Worm (Caenorhabditis elegans) whole organism, L3 larva: Measurements from ENCODE around the gene srw-20.

Source experiments
- R02D3.7 ChIP-seq: fragments of 150-350 bp; optimal IDR thresholded peaks from 2 replicates; lab custom pipeline; 2014; ENCODE audit warnings: missing biosample characterization, missing genetic modification characterization
- aly-2 ChIP-seq: fragments of 150-350 bp; optimal IDR thresholded peaks from 2 replicates; lab custom pipeline; 2014; ENCODE audit warnings: missing biosample characterization, missing genetic modification characterization
- ceh-16 ChIP-seq: sonication (generic microtip); optimal IDR thresholded peaks from 2 replicates; lab custom pipeline; 2017; ENCODE audit warnings: missing biosample characterization, missing genetic modification characterization
- ceh-28 ChIP-seq: fragments of 150-350 bp; optimal IDR thresholded peaks from 2 replicates; lab custom pipeline; 2014; ENCODE audit warnings: missing biosample characterization, missing genetic modification reagents, missing genetic modification characterization
- ceh-9 ChIP-seq: sonication (generic microtip); optimal IDR thresholded peaks from 2 replicates; lab custom pipeline; 2018; ENCODE audit warnings: missing biosample characterization, missing genetic modification characterization
- daf-12 ChIP-seq: fragments of 150-350 bp; optimal IDR thresholded peaks from 2 replicates; lab custom pipeline; 2014; ENCODE audit warnings: missing biosample characterization, missing genetic modification reagents, missing genetic modification characterization
- egl-27 ChIP-seq: sonication (generic microtip); optimal IDR thresholded peaks from 4 replicates; lab custom pipeline; 2017; ENCODE audit warnings: missing biosample characterization, missing genetic modification reagents, missing genetic modification characterization
- egl-5 ChIP-seq: fragments of 150-350 bp; optimal IDR thresholded peaks from 2 replicates; lab custom pipeline; 2017; ENCODE audit warnings: missing biosample characterization, missing genetic modification reagents, missing genetic modification characterization, inconsistent platforms
- elt-3 ChIP-seq, 3 experiments: fragments of 150-350 bp in 1 of 3; sonication (generic microtip) in 2 of 3; optimal IDR thresholded peaks; 2 replicates in 2 of 3; 4 replicates in 1 of 3; lab custom pipeline; 2014 to 2017; ENCODE audit warnings: missing biosample characterization in 3 of 3, missing genetic modification characterization in 3 of 3
- eor-1 ChIP-seq, 2 experiments: fragments of 150-350 bp; optimal IDR thresholded peaks; 2 replicates each; lab custom pipeline; 2014 to 2018; ENCODE audit warnings: missing biosample characterization in 2 of 2, missing genetic modification characterization in 2 of 2
- fkh-10 ChIP-seq: sonication (generic microtip); optimal IDR thresholded peaks from 2 replicates; lab custom pipeline; 2017; ENCODE audit warnings: missing biosample characterization, missing genetic modification reagents, missing genetic modification characterization
- fkh-2 ChIP-seq: fragments of 150-350 bp; optimal IDR thresholded peaks from 2 replicates; lab custom pipeline; 2014; ENCODE audit warnings: missing biosample characterization, missing genetic modification reagents, missing genetic modification characterization
- hmg-11 ChIP-seq: sonication (generic microtip); optimal IDR thresholded peaks from 2 replicates; lab custom pipeline; 2016; ENCODE audit warnings: missing genetic modification characterization, missing compliant biosample characterization
- jun-1 ChIP-seq: fragments of 150-350 bp; optimal IDR thresholded peaks from 2 replicates; lab custom pipeline; 2014; ENCODE audit warnings: missing biosample characterization, missing genetic modification reagents, missing genetic modification characterization
- lin-15B ChIP-seq: fragments of 150-350 bp; optimal IDR thresholded peaks from 2 replicates; lab custom pipeline; 2014; ENCODE audit warnings: missing biosample characterization, missing genetic modification characterization
- lin-39 ChIP-seq: fragments of 150-350 bp; optimal IDR thresholded peaks from 2 replicates; lab custom pipeline; 2018; ENCODE audit warnings: missing biosample characterization, missing genetic modification reagents, missing genetic modification characterization
- lsy-12 ChIP-seq: sonication (generic microtip); optimal IDR thresholded peaks from 2 replicates; lab custom pipeline; 2016; ENCODE audit warnings: mild to moderate bottlenecking, missing genetic modification characterization, missing compliant biosample characterization
- mdl-1 ChIP-seq: fragments of 150-350 bp; optimal IDR thresholded peaks from 2 replicates; lab custom pipeline; 2014; ENCODE audit warnings: missing biosample characterization, missing genetic modification characterization
- nfya-1 ChIP-seq: sonication (generic microtip); optimal IDR thresholded peaks from 2 replicates; lab custom pipeline; 2017; ENCODE audit warnings: missing genetic modification characterization, mild to moderate bottlenecking, missing compliant biosample characterization, antibody characterized with exemption, moderate library complexity; ENCODE audit not compliant: insufficient read depth
- nhr-11 ChIP-seq: fragments of 150-350 bp; optimal IDR thresholded peaks from 2 replicates; lab custom pipeline; 2014; ENCODE audit warnings: missing biosample characterization, missing genetic modification characterization
- nhr-12 ChIP-seq: fragments of 150-350 bp; optimal IDR thresholded peaks from 2 replicates; lab custom pipeline; 2014; ENCODE audit warnings: missing biosample characterization, missing genetic modification characterization
- nhr-23 ChIP-seq: fragments of 150-350 bp; optimal IDR thresholded peaks from 2 replicates; lab custom pipeline; 2014; ENCODE audit warnings: missing biosample characterization, missing genetic modification reagents, missing genetic modification characterization
- nhr-237 ChIP-seq: fragments of 150-350 bp; optimal IDR thresholded peaks from 2 replicates; lab custom pipeline; 2014; ENCODE audit warnings: missing biosample characterization, missing genetic modification characterization
- nhr-28 ChIP-seq: fragments of 150-350 bp; optimal IDR thresholded peaks from 2 replicates; lab custom pipeline; 2014; ENCODE audit warnings: missing biosample characterization, missing genetic modification characterization
- nhr-43 ChIP-seq: sonication (generic microtip); optimal IDR thresholded peaks from 2 replicates; lab custom pipeline; 2016; ENCODE audit warnings: mild to moderate bottlenecking, missing genetic modification characterization, missing compliant biosample characterization; ENCODE audit not compliant: poor library complexity, severe bottlenecking
- nhr-67 ChIP-seq: fragments of 150-350 bp; optimal IDR thresholded peaks from 2 replicates; lab custom pipeline; 2014; ENCODE audit warnings: missing biosample characterization, missing genetic modification characterization
- nhr-76 ChIP-seq: fragments of 150-350 bp; sonication (generic microtip); optimal IDR thresholded peaks from 5 replicates; lab custom pipeline; 2014; ENCODE audit warnings: missing biosample characterization, missing genetic modification characterization
- nhr-77 ChIP-seq: fragments of 150-350 bp; optimal IDR thresholded peaks from 2 replicates; lab custom pipeline; 2014; ENCODE audit warnings: missing biosample characterization, missing genetic modification characterization
- pha-4 ChIP-seq: fragments of 150-350 bp; optimal IDR thresholded peaks from 2 replicates; lab custom pipeline; 2014; ENCODE audit warnings: missing biosample characterization, missing genetic modification reagents, missing genetic modification characterization
- pqm-1 ChIP-seq: fragments of 150-350 bp; optimal IDR thresholded peaks from 2 replicates; lab custom pipeline; 2017; ENCODE audit warnings: missing biosample characterization, missing genetic modification characterization, inconsistent platforms
- sea-2 ChIP-seq: fragments of 150-350 bp; sonication (generic microtip); optimal IDR thresholded peaks from 4 replicates; lab custom pipeline; 2014; ENCODE audit warnings: missing biosample characterization, missing genetic modification reagents, missing genetic modification characterization
- skn-1 ChIP-seq: fragments of 150-350 bp; optimal IDR thresholded peaks from 2 replicates; lab custom pipeline; 2014; ENCODE audit warnings: missing biosample characterization, missing genetic modification characterization
- tbx-2 ChIP-seq: sonication (generic microtip); optimal IDR thresholded peaks from 2 replicates; lab custom pipeline; 2016; ENCODE audit warnings: mild to moderate bottlenecking, missing genetic modification characterization, missing compliant biosample characterization
- unc-39 ChIP-seq: sonication (generic microtip); optimal IDR thresholded peaks from 4 replicates; lab custom pipeline; 2017; ENCODE audit warnings: missing biosample characterization, missing genetic modification characterization
- unc-62 ChIP-seq: fragments of 150-350 bp; sonication (generic microtip); optimal IDR thresholded peaks from 4 replicates; lab custom pipeline; 2014; ENCODE audit warnings: missing biosample characterization, missing genetic modification reagents, missing genetic modification characterization
- zag-1 ChIP-seq: fragments of 150-350 bp; optimal IDR thresholded peaks from 2 replicates; lab custom pipeline; 2014; ENCODE audit warnings: missing biosample characterization, missing genetic modification characterization
- ztf-11 ChIP-seq: fragments of 150-350 bp; optimal IDR thresholded peaks from 2 replicates; lab custom pipeline; 2014; ENCODE audit warnings: missing biosample characterization, missing genetic modification characterization
- ztf-4 ChIP-seq: fragments of 150-350 bp; optimal IDR thresholded peaks from 2 replicates; lab custom pipeline; 2014; ENCODE audit warnings: missing biosample characterization, missing genetic modification characterization

The srw-20 gene

ce11 chrV:17075900-17076299 is 3.8 kb downstream of the srw-20 start, which contains the start of gene str-125:
Gene str-125 (minus strand): TSS chrV:17076000.
- TF ChIP-seq ceh-16 (tag; lab: Kevin White, UChicago) (no peak), nhr-23 (no peak), ztf-11 (no peak), unc-62 (GFP tag; lab: Kevin White, UChicago) (no peak), nhr-76 (no peak), nhr-237 (tag; lab: Kevin White, UChicago) (no peak)

- TF ChIP-seq hmg-11 (tag; lab: Kevin White, UChicago) (no peak), ceh-9 (tag; lab: Kevin White, UChicago) (no peak), unc-39 (no peak), ceh-28 (tag; lab: Kevin White, UChicago) (no peak), tbx-2 (tag; lab: Kevin White, UChicago) (no peak), egl-27 (tag; lab: Kevin White, UChicago) (no peak), eor-1 (tag; optimal IDR thresholded peaks at IDR 0.05; lab: Kevin White, UChicago) (no peak), egl-5 (tag; lab: Kevin White, UChicago) (no peak), ceh-16 (tag; lab: Kevin White, UChicago) (no peak)
- TF ChIP-seq, all 47 proteins: peak for 0
These were observed 8.1 kb downstream of the srw-20 start, which contains the start of gene srbc-14 for ce11 chrV:17071578-17071977. Gene srbc-14 (minus strand): TSS chrV:17071678.

- TF ChIP-seq ztf-11: no peak
- TF ChIP-seq R02D3.7: no peak
- TF ChIP-seq nhr-76: no peak
- TF ChIP-seq hmg-11 (tag; lab: Kevin White, UChicago): no peak
- TF ChIP-seq nhr-28 (tag; lab: Kevin White, UChicago): no peak
- TF ChIP-seq nhr-67 (tag; lab: Kevin White, UChicago): no peak
- TF ChIP-seq fkh-2: no peak
- no peak for TF ChIP-seq skn-1 (tag; lab: Kevin White, UChicago)
- no peak for TF ChIP-seq nhr-12 (tag; lab: Kevin White, UChicago)
- no peak for TF ChIP-seq unc-62 (GFP tag; lab: Kevin White, UChicago)
- no peak for TF ChIP-seq lin-39
- no peak for TF ChIP-seq aly-2 (tag; lab: Kevin White, UChicago)
- no peak for TF ChIP-seq nfya-1 (tag; lab: Kevin White, UChicago)
- TF ChIP-seq, all 47 proteins: peak for 0
These were observed 10.9 kb downstream of the srw-20 start, which contains the start of gene T05E12.8 for ce11 chrV:17068839-17069238. Gene T05E12.8 (plus strand): TSS chrV:17069139.

ce11 chrV:17066634-17067033 is 13.1 kb downstream of the srw-20 start:
- TF ChIP-seq ceh-28 (tag; lab: Kevin White, UChicago): no peak
- TF ChIP-seq elt-3 (tag; optimal IDR thresholded peaks at IDR 0.05; lab: Kevin White, UChicago): no peak
- no peak for TF ChIP-seq sea-2 (GFP tag; lab: Kevin White, UChicago)
- TF ChIP-seq daf-12: no peak
- TF ChIP-seq mdl-1 (tag; lab: Kevin White, UChicago): no peak
- TF ChIP-seq nhr-77: no peak
- TF ChIP-seq lin-39: no peak
- TF ChIP-seq jun-1: no peak
- TF ChIP-seq nhr-237 (tag; lab: Kevin White, UChicago): no peak
- TF ChIP-seq fkh-10: no peak
- TF ChIP-seq lin-15B (tag; lab: Kevin White, UChicago): no peak
- no peak for TF ChIP-seq pha-4 (tag; lab: Kevin White, UChicago)
- TF ChIP-seq lsy-12 (tag; lab: Kevin White, UChicago): no peak
- TF ChIP-seq nfya-1 (tag; lab: Kevin White, UChicago): no peak
- no peak for TF ChIP-seq nhr-43 (tag; lab: Kevin White, UChicago)
- no peak for TF ChIP-seq ceh-16 (tag; lab: Kevin White, UChicago)
- no peak for TF ChIP-seq nhr-23
- TF ChIP-seq zag-1 (tag; lab: Kevin White, UChicago): no peak
- no peak for TF ChIP-seq skn-1 (tag; lab: Kevin White, UChicago)

- TF ChIP-seq ceh-9 (tag; lab: Kevin White, UChicago): no peak
- TF ChIP-seq nhr-11: no peak
- TF ChIP-seq tbx-2 (tag; lab: Kevin White, UChicago): no peak
- no peak for TF ChIP-seq ceh-16 (tag; lab: Kevin White, UChicago)
- no peak for TF ChIP-seq eor-1 (tag; optimal IDR thresholded peaks at IDR 0.05; lab: Kevin White, UChicago)
- TF ChIP-seq mdl-1 (tag; lab: Kevin White, UChicago): no peak
- no peak for TF ChIP-seq nhr-77
- TF ChIP-seq R02D3.7: no peak
- TF ChIP-seq pqm-1 (tag; lab: Kevin White, UChicago): no peak
- TF ChIP-seq ztf-11: no peak
- no peak for TF ChIP-seq fkh-10
- no peak for TF ChIP-seq unc-62 (GFP tag; lab: Kevin White, UChicago)
- no peak for TF ChIP-seq ztf-4 (tag; lab: Kevin White, UChicago)
- TF ChIP-seq, all 47 proteins: peak for 0
These were observed 15.0 kb downstream of the srw-20 start, which contains the start of gene srh-255 for ce11 chrV:17064676-17065075. Gene srh-255 (plus strand): TSS chrV:17064976.
